Worm (Caenorhabditis elegans) whole organism, late embryonic: Measurements from ENCODE around the gene E02C12.19.

Experiments used
- F13H6.1 ChIP-seq: sonication (generic microtip); optimal IDR thresholded peaks from 2 replicates; lab custom pipeline; 2016; ENCODE audit warnings: missing genetic modification characterization, missing compliant biosample characterization
- K02D7.2 ChIP-seq: sonication (generic microtip); optimal IDR thresholded peaks from 2 replicates; lab custom pipeline; 2017; ENCODE audit warnings: mild to moderate bottlenecking, missing genetic modification characterization, missing compliant biosample characterization
- K09A11.1 ChIP-seq: sonication (generic microtip); optimal IDR thresholded peaks from 2 replicates; lab custom pipeline; 2017; ENCODE audit warnings: antibody characterized with exemption, mild to moderate bottlenecking, missing genetic modification characterization, missing compliant biosample characterization; ENCODE audit not compliant: insufficient read depth
- T23F11.4 ChIP-seq: fragments of 200-800 bp; sonication (Bioruptor generic); optimal IDR thresholded peaks from 2 replicates; lab custom pipeline; 2018; ENCODE audit warnings: mild to moderate bottlenecking, missing genetic modification characterization, missing compliant biosample characterization
- Y22D7AL.16 ChIP-seq: sonication (generic microtip); optimal IDR thresholded peaks from 2 replicates; lab custom pipeline; 2016; ENCODE audit warnings: missing genetic modification characterization, missing compliant biosample characterization
- ahr-1 ChIP-seq: sonication (generic microtip); optimal IDR thresholded peaks from 2 replicates; lab custom pipeline; 2016; ENCODE audit warnings: missing genetic modification characterization, missing compliant biosample characterization
- ama-1 ChIP-seq: fragments of 150-350 bp; optimal IDR thresholded peaks from 2 replicates; lab custom pipeline; 2014
- ceh-14 ChIP-seq: sonication (generic microtip); optimal IDR thresholded peaks from 2 replicates; lab custom pipeline; 2016; ENCODE audit warnings: missing genotype, missing genetic modification characterization, missing compliant biosample characterization
- ceh-18 ChIP-seq: sonication (generic microtip); optimal IDR thresholded peaks from 2 replicates; lab custom pipeline; 2016; ENCODE audit warnings: missing genetic modification characterization, missing compliant biosample characterization
- ceh-2 ChIP-seq: sonication (generic microtip); optimal IDR thresholded peaks from 2 replicates; lab custom pipeline; 2016; ENCODE audit warnings: missing genotype, missing genetic modification characterization, missing compliant biosample characterization
- ceh-22 ChIP-seq: sonication (generic microtip); optimal IDR thresholded peaks from 2 replicates; lab custom pipeline; 2017; ENCODE audit warnings: missing biosample characterization, missing genetic modification characterization
- ceh-9 ChIP-seq: sonication (generic microtip); optimal IDR thresholded peaks from 2 replicates; lab custom pipeline; 2016; ENCODE audit warnings: mild to moderate bottlenecking, missing genetic modification characterization, inconsistent platforms, missing compliant biosample characterization
- che-1 ChIP-seq: sonication (generic microtip); optimal IDR thresholded peaks from 2 replicates; lab custom pipeline; 2016; ENCODE audit warnings: mild to moderate bottlenecking, missing genetic modification characterization, missing compliant biosample characterization
- dve-1 ChIP-seq: sonication (generic microtip); optimal IDR thresholded peaks from 2 replicates; lab custom pipeline; 2017; ENCODE audit warnings: antibody characterized with exemption, mild to moderate bottlenecking, missing genetic modification characterization, missing compliant biosample characterization
- elt-2 ChIP-seq: sonication (generic microtip); optimal IDR thresholded peaks from 2 replicates; lab custom pipeline; 2016; ENCODE audit warnings: missing genetic modification reagents, missing genetic modification characterization, missing compliant biosample characterization
- elt-4 ChIP-seq: sonication (generic microtip); optimal IDR thresholded peaks from 2 replicates; lab custom pipeline; 2016; ENCODE audit warnings: missing genetic modification characterization, missing compliant biosample characterization
- fax-1 ChIP-seq: sonication (generic microtip); optimal IDR thresholded peaks from 2 replicates; lab custom pipeline; 2016; ENCODE audit warnings: missing genotype, missing genetic modification characterization, missing compliant biosample characterization
- gmeb-2 ChIP-seq: sonication (generic microtip); optimal IDR thresholded peaks from 2 replicates; lab custom pipeline; 2016; ENCODE audit warnings: missing genetic modification characterization, inconsistent platforms, missing compliant biosample characterization
- hlh-13 ChIP-seq: fragments of 200-800 bp; sonication (Bioruptor generic); optimal IDR thresholded peaks from 2 replicates; lab custom pipeline; 2018; ENCODE audit warnings: mild to moderate bottlenecking, missing genetic modification characterization, missing compliant biosample characterization
- hlh-15 ChIP-seq: sonication (generic microtip); optimal IDR thresholded peaks from 2 replicates; lab custom pipeline; 2016; ENCODE audit warnings: missing genetic modification characterization, missing compliant biosample characterization
- hlh-30 ChIP-seq: sonication (generic microtip); optimal IDR thresholded peaks from 2 replicates; lab custom pipeline; 2017; ENCODE audit warnings: antibody characterized with exemption, missing genetic modification characterization, missing compliant biosample characterization; ENCODE audit not compliant: insufficient read depth
- hlh-6 ChIP-seq: sonication (generic microtip); optimal IDR thresholded peaks from 2 replicates; lab custom pipeline; 2016; ENCODE audit warnings: missing genotype, missing genetic modification characterization, missing compliant biosample characterization
- hlh-8 ChIP-seq: sonication (generic microtip); optimal IDR thresholded peaks from 2 replicates; lab custom pipeline; 2016; ENCODE audit warnings: missing genotype, missing genetic modification characterization, missing compliant biosample characterization
- lim-6 ChIP-seq: sonication (generic microtip); optimal IDR thresholded peaks from 2 replicates; lab custom pipeline; 2016; ENCODE audit warnings: missing genetic modification characterization, missing compliant biosample characterization
- lin-11 ChIP-seq: fragments of 200-800 bp; sonication (Bioruptor generic); optimal IDR thresholded peaks from 2 replicates; lab custom pipeline; 2018; ENCODE audit warnings: mild to moderate bottlenecking, missing genetic modification characterization, missing compliant biosample characterization
- madf-2 ChIP-seq: sonication (generic microtip); optimal IDR thresholded peaks from 2 replicates; lab custom pipeline; 2017; ENCODE audit warnings: missing genetic modification characterization, missing compliant biosample characterization
- nhr-11 ChIP-seq: fragments of 150-350 bp; optimal IDR thresholded peaks from 2 replicates; lab custom pipeline; 2014; ENCODE audit warnings: missing biosample characterization, missing genetic modification characterization
- nhr-232 ChIP-seq: sonication (generic microtip); optimal IDR thresholded peaks from 2 replicates; lab custom pipeline; 2016; ENCODE audit warnings: missing genetic modification characterization, missing compliant biosample characterization
- npax-4 ChIP-seq: sonication (generic microtip); optimal IDR thresholded peaks from 2 replicates; lab custom pipeline; 2016; ENCODE audit warnings: missing genetic modification characterization, missing compliant biosample characterization
- odd-2 ChIP-seq: sonication (generic microtip); optimal IDR thresholded peaks from 2 replicates; lab custom pipeline; 2017; ENCODE audit warnings: antibody characterized with exemption, mild to moderate bottlenecking, missing genetic modification characterization, missing compliant biosample characterization
- pag-3 ChIP-seq: sonication (generic microtip); optimal IDR thresholded peaks from 2 replicates; lab custom pipeline; 2016; ENCODE audit warnings: missing compliant biosample characterization, missing genetic modification characterization, borderline replicate concordance
- pat-9 ChIP-seq: fragments of 200-800 bp; sonication (Bioruptor generic); optimal IDR thresholded peaks from 2 replicates; lab custom pipeline; 2018; ENCODE audit warnings: mild to moderate bottlenecking, missing genetic modification characterization, moderate library complexity, missing compliant biosample characterization
- pax-1 ChIP-seq: fragments of 150-350 bp; optimal IDR thresholded peaks from 2 replicates; lab custom pipeline; 2014; ENCODE audit warnings: missing biosample characterization, missing genetic modification characterization
- pha-4 ChIP-seq: fragments of 150-350 bp; optimal IDR thresholded peaks from 2 replicates; lab custom pipeline; 2018; ENCODE audit warnings: missing biosample characterization, missing genetic modification reagents, missing genetic modification characterization
- pqm-1 ChIP-seq: sonication (generic microtip); optimal IDR thresholded peaks from 2 replicates; lab custom pipeline; 2016; ENCODE audit warnings: missing genetic modification characterization, missing compliant biosample characterization
- pros-1 ChIP-seq: fragments of 150-350 bp; optimal IDR thresholded peaks from 2 replicates; lab custom pipeline; 2014; ENCODE audit warnings: missing biosample characterization, missing genetic modification reagents, missing genetic modification characterization
- rnt-1 ChIP-seq: sonication (generic microtip); optimal IDR thresholded peaks from 2 replicates; lab custom pipeline; 2016; ENCODE audit warnings: missing genetic modification characterization, missing compliant biosample characterization
- sdc-2 ChIP-seq: sonication (generic microtip); optimal IDR thresholded peaks from 2 replicates; lab custom pipeline; 2016; ENCODE audit warnings: missing genotype, missing genetic modification characterization, missing compliant biosample characterization
- syd-9 ChIP-seq: sonication (generic microtip); optimal IDR thresholded peaks from 2 replicates; lab custom pipeline; 2016; ENCODE audit warnings: mild to moderate bottlenecking, missing genetic modification characterization, moderate library complexity, missing compliant biosample characterization
- tbx-2 ChIP-seq: sonication (generic microtip); optimal IDR thresholded peaks from 2 replicates; lab custom pipeline; 2016; ENCODE audit warnings: missing genetic modification characterization, missing compliant biosample characterization
- ttx-3 ChIP-seq: sonication (generic microtip); optimal IDR thresholded peaks from 2 replicates; lab custom pipeline; 2016; ENCODE audit warnings: missing genetic modification reagents, missing genetic modification characterization, missing compliant biosample characterization
- unc-3 ChIP-seq, 2 experiments: fragments of 200-800 bp in 1 of 2; sonication (Bioruptor generic) in 1 of 2; sonication (generic microtip) in 1 of 2; conservative IDR thresholded peaks in 1 of 2; optimal IDR thresholded peaks in 1 of 2; 2 replicates each; pipeline versions ENCODE4 v1.3.6 to Lab custom; 2016 to 2022; ENCODE audit warnings: missing compliant biosample characterization in 2 of 2, missing genetic modification characterization in 2 of 2, missing genetic modification reagents in 1 of 2
- unc-42 ChIP-seq: sonication (generic microtip); optimal IDR thresholded peaks from 2 replicates; lab custom pipeline; 2016; ENCODE audit warnings: missing genotype, missing genetic modification characterization, missing compliant biosample characterization
- unc-55 ChIP-seq: sonication (generic microtip); optimal IDR thresholded peaks from 2 replicates; lab custom pipeline; 2017; ENCODE audit warnings: missing biosample characterization, missing genetic modification reagents, missing genetic modification characterization
- zip-5 ChIP-seq: sonication (generic microtip); optimal IDR thresholded peaks from 2 replicates; lab custom pipeline; 2016; ENCODE audit warnings: missing genetic modification characterization, missing compliant biosample characterization
- ztf-16 ChIP-seq: sonication (generic microtip); optimal IDR thresholded peaks from 2 replicates; lab custom pipeline; 2017; ENCODE audit warnings: missing genetic modification characterization, missing compliant biosample characterization

The E02C12.19 gene

ce11 chrV:9386143-9386542 is 9.8 kb upstream of the E02C12.19 start, which contains the start of gene hum-2:
Gene hum-2, plus strand, starts transcription at chrV:9386175.
- no peak for TF ChIP-seq elt-2 (tag; lab: Kevin White, UChicago)
- TF ChIP-seq unc-3 (GFP tag; conservative IDR thresholded peaks at IDR 0.05; lab: Robert Waterston, UW): no peak
- TF ChIP-seq unc-3 (tag; optimal IDR thresholded peaks at IDR 0.05; lab: Kevin White, UChicago): no peak
- no peak for TF ChIP-seq nhr-11
- no peak for TF ChIP-seq syd-9
- TF ChIP-seq ztf-16 (tag; lab: Kevin White, UChicago): no peak
- no peak for TF ChIP-seq hlh-15 (tag; lab: Kevin White, UChicago)
- no peak for TF ChIP-seq npax-4 (tag; lab: Kevin White, UChicago)
- TF ChIP-seq unc-55 (GFP tag; lab: Kevin White, UChicago): no peak
- no peak for TF ChIP-seq ceh-14 (tag; lab: Kevin White, UChicago)
- no peak for TF ChIP-seq lim-6
- no peak for TF ChIP-seq pqm-1
- TF ChIP-seq che-1 (tag; lab: Kevin White, UChicago): no peak
- TF ChIP-seq dve-1: no peak
- TF ChIP-seq ceh-9 (tag; lab: Kevin White, UChicago): no peak
- TF ChIP-seq hlh-6 (tag; lab: Kevin White, UChicago): no peak
- no peak for TF ChIP-seq madf-2
- no peak for TF ChIP-seq pros-1
- no peak for TF ChIP-seq hlh-8 (tag; lab: Kevin White, UChicago)
- TF ChIP-seq pha-4 (tag; lab: Kevin White, UChicago): no peak

ce11 chrV:9384949-9385348 is 8.6 kb upstream of the E02C12.19 start:
- TF ChIP-seq ceh-2 (tag; lab: Kevin White, UChicago) (no peak), hlh-15 (tag; lab: Kevin White, UChicago) (no peak), lin-11 (no peak), nhr-11 (no peak), pax-1 (tag; lab: Kevin White, UChicago) (no peak), ceh-22 (no peak), pat-9 (tag; lab: Kevin White, UChicago) (no peak), ama-1 (lab: Kevin White, UChicago) (no peak), odd-2 (tag; lab: Kevin White, UChicago) (no peak), F13H6.1 (no peak), ttx-3 (tag; lab: Kevin White, UChicago) (no peak), gmeb-2 (tag; lab: Kevin White, UChicago) (no peak), fax-1 (tag; lab: Kevin White, UChicago) (no peak), rnt-1 (tag; lab: Kevin White, UChicago) (no peak)

DNA sequence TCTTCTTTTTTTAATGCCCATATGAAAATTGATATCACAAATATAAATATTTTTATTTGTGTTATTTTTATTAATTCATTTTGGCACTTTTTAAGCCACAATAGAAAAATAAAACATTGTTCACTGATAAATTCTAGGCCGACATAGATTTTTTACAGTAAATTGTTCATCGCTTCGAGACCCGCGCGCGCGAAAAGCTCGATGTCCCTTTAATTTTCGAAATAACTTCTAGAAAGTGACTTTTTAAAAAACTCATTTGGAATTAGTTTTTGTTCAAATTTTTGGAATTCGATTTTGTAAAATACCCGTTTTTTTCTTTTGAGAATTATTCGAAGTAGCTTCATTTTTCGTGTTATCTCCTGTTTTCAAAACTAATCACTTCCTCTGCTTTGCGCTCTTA is 8.0 kb upstream of the E02C12.19 start:
- TF ChIP-seq ttx-3 (tag; lab: Kevin White, UChicago) (no peak), lin-11 (no peak), hlh-15 (tag; lab: Kevin White, UChicago) (no peak), sdc-2 (tag; lab: Kevin White, UChicago) (no peak), ama-1 (lab: Kevin White, UChicago) (no peak), pha-4 (tag; lab: Kevin White, UChicago) (no peak), ahr-1 (tag; lab: Kevin White, UChicago) (no peak), Y22D7AL.16 (no peak), K02D7.2 (tag; lab: Kevin White, UChicago) (no peak), hlh-8 (tag; lab: Kevin White, UChicago) (no peak), lim-6 (no peak), pros-1 (no peak), nhr-232 (tag; lab: Kevin White, UChicago) (no peak)
- TF ChIP-seq, all 69 proteins: peak for 0

ce11 chrV:9382538-9383328 is 6.4 kb upstream of the E02C12.19 start:
- TF ChIP-seq pat-9 (tag; lab: Kevin White, UChicago) (no peak), tbx-2 (tag; lab: Kevin White, UChicago) (no peak), hlh-6 (tag; lab: Kevin White, UChicago) (no peak), hlh-30 (tag; lab: Kevin White, UChicago) (no peak), elt-4 (tag; lab: Kevin White, UChicago) (no peak), pag-3 (tag; lab: Kevin White, UChicago) (no peak), ceh-9 (tag; lab: Kevin White, UChicago) (no peak), ceh-18 (tag; lab: Kevin White, UChicago) (no peak), zip-5 (no peak), F13H6.1 (no peak), unc-3 (GFP tag; conservative IDR thresholded peaks at IDR 0.05; lab: Robert Waterston, UW) (no peak), unc-3 (tag; optimal IDR thresholded peaks at IDR 0.05; lab: Kevin White, UChicago) (no peak), nhr-232 (tag; lab: Kevin White, UChicago) (no peak), ahr-1 (tag; lab: Kevin White, UChicago) (no peak), T23F11.4 (GFP tag; lab: Kevin White, UChicago) (no peak), hlh-13 (GFP tag; lab: Kevin White, UChicago) (no peak), unc-42 (tag; lab: Kevin White, UChicago) (no peak), K09A11.1 (no peak)
